ENCODE assay signal across 3 fruit fly cellular contexts in the genomic region with DNA sequence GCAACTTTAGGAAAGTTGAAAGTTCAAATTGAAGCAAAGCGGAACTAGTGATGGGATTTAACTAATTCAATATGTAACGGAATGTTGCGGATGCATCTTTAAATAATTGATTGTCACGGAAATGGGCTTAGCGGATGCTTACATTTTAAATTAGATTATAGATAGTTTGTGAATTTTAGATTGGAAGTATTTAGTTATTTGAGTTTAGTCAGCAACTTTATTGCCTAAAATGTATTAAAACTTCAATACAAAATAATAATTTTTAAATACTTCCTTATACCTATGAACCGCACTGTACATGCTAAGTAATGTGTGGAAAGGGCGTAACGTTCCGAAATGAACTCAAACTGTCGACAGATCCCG.
A peak's percentile ranks its signal among the peaks of the same experiment; 100 is the strongest.
TF ChIP-seq lines count a peak whose summit lies in the region.

No protein-coding gene starts in this region.

TF ChIP-seq in whole organism, embryonic, 481 proteins besides CTCF, POLR2A, EP300 and RAD21 (continued from another document):
- no peak for TF ChIP-seq CG6254 (GFP tag; optimal IDR thresholded peaks at IDR 0.05; lab: Kevin White, UChicago)
- TF ChIP-seq so (GFP tag; IDR thresholded peaks at IDR 0.05; lab: Robert Waterston, UW), result no peak
- TF ChIP-seq gem (tag; optimal IDR thresholded peaks at IDR 0.05; lab: Kevin White, UChicago), result peak; percentile 6
- no peak for TF ChIP-seq CG10209 (GFP tag; optimal IDR thresholded peaks at IDR 0.05; lab: Kevin White, UChicago)
- peak; percentile 53 for TF ChIP-seq sens (GFP tag; lab: Kevin White, UChicago)
- no peak for TF ChIP-seq fu2 (GFP tag; optimal IDR thresholded peaks at IDR 0.05; lab: Kevin White, UChicago)
- no peak for TF ChIP-seq CG10959 (GFP tag; IDR thresholded peaks at IDR 0.05; lab: Robert Waterston, UW)
- TF ChIP-seq pum (GFP tag; optimal IDR thresholded peaks at IDR 0.05; lab: Kevin White, UChicago), result no peak
- no peak for TF ChIP-seq CG13624 (GFP tag; optimal IDR thresholded peaks at IDR 0.05; lab: Kevin White, UChicago)
- TF ChIP-seq mam (GFP tag; optimal IDR thresholded peaks at IDR 0.05; lab: Kevin White, UChicago), result no peak
- TF ChIP-seq CG6654 (GFP tag; optimal IDR thresholded peaks at IDR 0.05; lab: Kevin White, UChicago), result no peak
- no peak for TF ChIP-seq Dip3 (GFP tag; optimal IDR thresholded peaks at IDR 0.05; lab: Kevin White, UChicago)
- TF ChIP-seq nom (GFP tag; optimal IDR thresholded peaks at IDR 0.05; lab: Kevin White, UChicago), result peak; percentile 63
- TF ChIP-seq sna (GFP tag; IDR thresholded peaks at IDR 0.05; lab: Robert Waterston, UW; ENCODE audit: partially characterized antibody), result no peak
- peak; percentile 5 for TF ChIP-seq grau (tag; optimal IDR thresholded peaks at IDR 0.05; lab: Kevin White, UChicago)
- peak; percentile 25 for TF ChIP-seq CG2678 (tag; optimal IDR thresholded peaks at IDR 0.05; lab: Kevin White, UChicago)
- peak in 1 of 2 experiments; percentile 87 for TF ChIP-seq Hr78 (GFP tag; optimal IDR thresholded peaks at IDR 0.05; lab: Kevin White, UChicago)
- TF ChIP-seq CG11398 (GFP tag; optimal IDR thresholded peaks at IDR 0.05; lab: Kevin White, UChicago), result no peak
- TF ChIP-seq dmrt99B (tag; optimal IDR thresholded peaks at IDR 0.05; lab: Kevin White, UChicago), result peak; percentile 19
- TF ChIP-seq Fer1 (GFP tag; optimal IDR thresholded peaks at IDR 0.05; lab: Kevin White, UChicago), result peak; percentile 38
- no peak for TF ChIP-seq eve (GFP tag; optimal IDR thresholded peaks at IDR 0.05; lab: Kevin White, UChicago)
- no peak for TF ChIP-seq bowl (GFP tag; IDR thresholded peaks at IDR 0.05; lab: Robert Waterston, UW)
- 0 out of 3 replicates have a peak, but pooled peaks have one; percentile 32 for TF ChIP-seq CG11695 (GFP tag; IDR thresholded peaks at IDR 0.05; lab: Robert Waterston, UW)
- peak; percentile 15 for TF ChIP-seq Sox100B (GFP tag; optimal IDR thresholded peaks at IDR 0.05; lab: Kevin White, UChicago)
- peak in 1 of 2 experiments; percentile 14 for TF ChIP-seq Hr51 (GFP tag; optimal IDR thresholded peaks at IDR 0.05; lab: Kevin White, UChicago)
- no peak for TF ChIP-seq Bteb2 (GFP tag; optimal IDR thresholded peaks at IDR 0.05; lab: Kevin White, UChicago)

TF ChIP-seq in whole organism, prepupa, 60 proteins besides CTCF, POLR2A, EP300 and RAD21 (continued from another document):
- peak; percentile 21; the same call in 1 of the 2 replicates for TF ChIP-seq CG15336 (GFP tag; IDR thresholded peaks at IDR 0.05; lab: Robert Waterston, UW)
- no peak for TF ChIP-seq CG11294 (GFP tag; IDR thresholded peaks at IDR 0.05; lab: Robert Waterston, UW)
- peak; percentile 76 for TF ChIP-seq Hr39 (GFP tag; optimal IDR thresholded peaks at IDR 0.05; lab: Kevin White, UChicago)
- TF ChIP-seq fd85E (GFP tag; optimal IDR thresholded peaks at IDR 0.05; lab: Kevin White, UChicago), result peak; percentile 25
- peak; percentile 30 for TF ChIP-seq CG16779 (tag; optimal IDR thresholded peaks at IDR 0.05; lab: Kevin White, UChicago)
- TF ChIP-seq CG11902 (GFP tag; optimal IDR thresholded peaks at IDR 0.05; lab: Kevin White, UChicago), result peak; percentile 69
- TF ChIP-seq CG11762 (GFP tag; optimal IDR thresholded peaks at IDR 0.05; lab: Kevin White, UChicago; ENCODE audit: insufficient read depth), result peak; percentile 67
- TF ChIP-seq CG34406 (GFP tag; optimal IDR thresholded peaks at IDR 0.05; lab: Kevin White, UChicago), result peak; percentile 84
- TF ChIP-seq CG8119 (GFP tag; IDR thresholded peaks at IDR 0.05; lab: Robert Waterston, UW), result peak; percentile 59
- no peak for TF ChIP-seq Lpt (GFP tag; optimal IDR thresholded peaks at IDR 0.05; lab: Kevin White, UChicago)
- peak; percentile 1 for TF ChIP-seq Blimp-1 (GFP tag; optimal IDR thresholded peaks at IDR 0.05; lab: Kevin White, UChicago)
- TF ChIP-seq cyc (GFP tag; optimal IDR thresholded peaks at IDR 0.05; lab: Kevin White, UChicago), result peak; percentile 57
- peak; percentile 75 for TF ChIP-seq Sox15 (GFP tag; optimal IDR thresholded peaks at IDR 0.05; lab: Kevin White, UChicago)
- peak; percentile 79 for TF ChIP-seq CG3032 (tag; optimal IDR thresholded peaks at IDR 0.05; lab: Kevin White, UChicago)
- TF ChIP-seq CG10669 (GFP tag; optimal IDR thresholded peaks at IDR 0.05; lab: Kevin White, UChicago), result peak; percentile 88
- peak; percentile 83 for TF ChIP-seq OdsH (GFP tag; optimal IDR thresholded peaks at IDR 0.05; lab: Kevin White, UChicago)
- TF ChIP-seq CG31627 (GFP tag; optimal IDR thresholded peaks at IDR 0.05; lab: Kevin White, UChicago), result peak; percentile 78
- peak; percentile 98 for TF ChIP-seq Eip78C (GFP tag; lab: Kevin White, UChicago)
- peak; percentile 74 for TF ChIP-seq pdm3 (GFP tag; optimal IDR thresholded peaks at IDR 0.05; lab: Kevin White, UChicago)
- peak; percentile 74 for TF ChIP-seq CG8632 (GFP tag; optimal IDR thresholded peaks at IDR 0.05; lab: Kevin White, UChicago)
- TF ChIP-seq Eip75B (GFP tag; optimal IDR thresholded peaks at IDR 0.05; lab: Kevin White, UChicago), result no peak
- TF ChIP-seq ss (GFP tag; optimal IDR thresholded peaks at IDR 0.05; lab: Kevin White, UChicago), result peak in 1 of 2 experiments; percentile 83
- peak; percentile 85 for TF ChIP-seq topi (GFP tag; optimal IDR thresholded peaks at IDR 0.05; lab: Kevin White, UChicago)
- peak; percentile 6 to 63 for TF ChIP-seq salr (GFP tag; optimal IDR thresholded peaks at IDR 0.05; lab: Kevin White, UChicago)
- peak; percentile 58 for TF ChIP-seq CG6792 (GFP tag; optimal IDR thresholded peaks at IDR 0.05; lab: Kevin White, UChicago)
- TF ChIP-seq CG7368 (GFP tag; optimal IDR thresholded peaks at IDR 0.05; lab: Kevin White, UChicago), result peak; percentile 16
- no peak for TF ChIP-seq CG8319 (GFP tag; optimal IDR thresholded peaks at IDR 0.05; lab: Kevin White, UChicago)
- TF ChIP-seq Eip93F (GFP tag; optimal IDR thresholded peaks at IDR 0.05; lab: Kevin White, UChicago), result no peak
- peak; percentile 76 for TF ChIP-seq CG3919 (GFP tag; optimal IDR thresholded peaks at IDR 0.05; lab: Kevin White, UChicago)
- TF ChIP-seq CG6276 (GFP tag; optimal IDR thresholded peaks at IDR 0.05; lab: Kevin White, UChicago), result no peak
- peak; percentile 85 for TF ChIP-seq Met (GFP tag; optimal IDR thresholded peaks at IDR 0.05; lab: Kevin White, UChicago)
- peak; percentile 1 for TF ChIP-seq CG4318 (GFP tag; optimal IDR thresholded peaks at IDR 0.05; lab: Kevin White, UChicago)
- no peak for TF ChIP-seq net (GFP tag; optimal IDR thresholded peaks at IDR 0.05; lab: Kevin White, UChicago)
- TF ChIP-seq CG9139 (GFP tag; optimal IDR thresholded peaks at IDR 0.05; lab: Kevin White, UChicago), result peak; percentile 52
- peak; percentile 19 for TF ChIP-seq vri (GFP tag; optimal IDR thresholded peaks at IDR 0.05; lab: Kevin White, UChicago)
- TF ChIP-seq spab (GFP tag; optimal IDR thresholded peaks at IDR 0.05; lab: Kevin White, UChicago), result peak; percentile 82
- peak; percentile 81 for TF ChIP-seq CG6808 (GFP tag; optimal IDR thresholded peaks at IDR 0.05; lab: Kevin White, UChicago)
TF ChIP-seq in whole organism, prepupa: peak in this region for 47.

TF ChIP-seq in whole organism, wandering third instar larva, 38 proteins besides CTCF, POLR2A, EP300 and RAD21 (continued from another document):
- TF ChIP-seq ey (GFP tag; optimal IDR thresholded peaks at IDR 0.05; lab: Kevin White, UChicago), result peak; percentile 64
- no peak for TF ChIP-seq woc (GFP tag; optimal IDR thresholded peaks at IDR 0.05; lab: Kevin White, UChicago)
- TF ChIP-seq Hr83 (GFP tag; optimal IDR thresholded peaks at IDR 0.05; lab: Kevin White, UChicago; ENCODE audit: poor library complexity, severe bottlenecking), result no peak
- TF ChIP-seq CG32264 (GFP tag; optimal IDR thresholded peaks at IDR 0.05; lab: Kevin White, UChicago), result peak; percentile 22
- TF ChIP-seq fru (GFP tag; optimal IDR thresholded peaks at IDR 0.05; lab: Kevin White, UChicago), result peak; percentile 30
- no peak for TF ChIP-seq Jra (GFP tag; optimal IDR thresholded peaks at IDR 0.05; lab: Kevin White, UChicago)
